Worm (Caenorhabditis elegans) whole organism, young adult: Measurements from ENCODE around the gene EEED8.3.

Source experiments
- B0261.1 ChIP-seq: sonication (generic microtip); optimal IDR thresholded peaks from 2 replicates; lab custom pipeline; 2016; ENCODE audit warnings: mild to moderate bottlenecking, missing genetic modification characterization, moderate library complexity, missing compliant biosample characterization
- C17E4.6 ChIP-seq: fragments of 200-800 bp; sonication (Bioruptor generic); IDR thresholded peaks from 2 replicates; pipeline ENCODE4 v1.3.6; 2022; ENCODE audit warnings: missing genetic modification reagents, missing genetic modification characterization, missing compliant biosample characterization
- F22D6.2 ChIP-seq: sonication (generic microtip); optimal IDR thresholded peaks from 2 replicates; lab custom pipeline; 2016; ENCODE audit warnings: mild to moderate bottlenecking, missing genetic modification characterization, missing compliant biosample characterization
- F33H1.4 ChIP-seq: fragments of 200-800 bp; sonication (Bioruptor generic); IDR thresholded peaks from 2 replicates; pipeline ENCODE4 v1.3.6; 2022; ENCODE audit warnings: missing genetic modification reagents, missing genetic modification characterization, missing compliant biosample characterization
- F37B4.10 ChIP-seq: fragments of 200-800 bp; sonication (Bioruptor generic); IDR thresholded peaks from 2 replicates; pipeline ENCODE4 v1.3.6; 2022; ENCODE audit warnings: missing genetic modification characterization, missing compliant biosample characterization
- F39B2.1 ChIP-seq: fragments of 200-800 bp; sonication (Bioruptor generic); IDR thresholded peaks from 2 replicates; pipeline ENCODE4 v1.3.6; 2022; ENCODE audit warnings: missing genetic modification reagents, missing genetic modification characterization, missing compliant biosample characterization
- F52B5.7 ChIP-seq: sonication (generic microtip); optimal IDR thresholded peaks from 2 replicates; lab custom pipeline; 2016; ENCODE audit warnings: mild to moderate bottlenecking, missing genetic modification characterization, missing compliant biosample characterization
- K11D2.4 ChIP-seq: fragments of 200-800 bp; sonication (Bioruptor generic); IDR thresholded peaks from 2 replicates; pipeline ENCODE4 v1.3.6; 2022; ENCODE audit warnings: missing genetic modification reagents, missing genetic modification characterization, missing compliant biosample characterization
- K12H6.12 ChIP-seq: fragments of 200-800 bp; sonication (Bioruptor generic); optimal IDR thresholded peaks from 2 replicates; lab custom pipeline; 2018; ENCODE audit warnings: mild to moderate bottlenecking, missing genetic modification characterization, missing compliant biosample characterization
- Y53F4B.3 ChIP-seq: fragments of 200-800 bp; sonication (Bioruptor generic); IDR thresholded peaks from 2 replicates; pipeline ENCODE4 v1.3.6; 2022; ENCODE audit warnings: missing genetic modification reagents, missing genetic modification characterization, missing compliant biosample characterization
- ZK185.1 ChIP-seq: sonication (generic microtip); optimal IDR thresholded peaks from 2 replicates; lab custom pipeline; 2016; ENCODE audit warnings: mild to moderate bottlenecking, missing genetic modification characterization, missing compliant biosample characterization; ENCODE audit not compliant: poor library complexity, severe bottlenecking
- akir-1 ChIP-seq: fragments of 200-800 bp; sonication (Bioruptor generic); optimal IDR thresholded peaks from 2 replicates; lab custom pipeline; 2018; ENCODE audit warnings: mild to moderate bottlenecking, missing genetic modification characterization, moderate library complexity, missing compliant biosample characterization
- ama-1 ChIP-seq, 3 experiments: fragments of 150-350 bp in 1 of 3; sonication (generic microtip) in 2 of 3; optimal IDR thresholded peaks; 2 replicates each; lab custom pipeline; 2014 to 2018; ENCODE audit warnings: missing biosample characterization in 2 of 3, missing genetic modification characterization in 2 of 3, missing genetic modification reagents in 2 of 3
- attf-3 ChIP-seq: fragments of 200-800 bp; sonication (Bioruptor generic); conservative IDR thresholded peaks from 2 replicates; pipeline ENCODE4 v1.3.6; 2022; ENCODE audit warnings: missing genetic modification reagents, missing genetic modification characterization, missing compliant biosample characterization
- attf-5 ChIP-seq: fragments of 200-800 bp; sonication (Bioruptor generic); optimal IDR thresholded peaks from 2 replicates; lab custom pipeline; 2018; ENCODE audit warnings: mild to moderate bottlenecking, missing genetic modification characterization, missing compliant biosample characterization
- attf-6 ChIP-seq: fragments of 200-800 bp; sonication (Bioruptor generic); IDR thresholded peaks from 2 replicates; pipeline ENCODE4 v1.3.6; 2022; ENCODE audit warnings: missing genetic modification reagents, missing genetic modification characterization, missing compliant biosample characterization
- bed-1 ChIP-seq: fragments of 200-800 bp; sonication (Bioruptor generic); IDR thresholded peaks from 2 replicates; pipeline ENCODE4 v1.3.6; 2022; ENCODE audit warnings: missing genetic modification reagents, missing genetic modification characterization, missing compliant biosample characterization
- bed-2 ChIP-seq: fragments of 200-800 bp; sonication (Bioruptor generic); IDR thresholded peaks from 2 replicates; pipeline ENCODE4 v1.3.6; 2022; ENCODE audit warnings: missing genetic modification reagents, missing genetic modification characterization, missing compliant biosample characterization
- ceh-27 ChIP-seq: fragments of 200-800 bp; sonication (Bioruptor generic); optimal IDR thresholded peaks from 2 replicates; lab custom pipeline; 2018; ENCODE audit warnings: mild to moderate bottlenecking, missing genetic modification characterization, moderate library complexity, missing compliant biosample characterization
- ceh-91 ChIP-seq: fragments of 200-800 bp; sonication (Bioruptor generic); IDR thresholded peaks from 2 replicates; pipeline ENCODE4 v1.3.6; 2022; ENCODE audit warnings: missing genetic modification reagents, missing genetic modification characterization, missing compliant biosample characterization
- dox-1 ChIP-seq: fragments of 200-800 bp; sonication (Bioruptor generic); IDR thresholded peaks from 2 replicates; pipeline ENCODE4 v1.3.6; 2022; ENCODE audit warnings: missing genetic modification reagents, missing genetic modification characterization, missing compliant biosample characterization
- egl-44 ChIP-seq: fragments of 200-800 bp; sonication (Bioruptor generic); IDR thresholded peaks from 2 replicates; pipeline ENCODE4 v1.3.6; 2022; ENCODE audit warnings: missing genetic modification reagents, missing genetic modification characterization, missing compliant biosample characterization
- ekl-4 ChIP-seq: fragments of 200-800 bp; sonication (Bioruptor generic); IDR thresholded peaks from 2 replicates; pipeline ENCODE4 v1.3.6; 2022; ENCODE audit warnings: missing genetic modification reagents, missing genetic modification characterization, missing compliant biosample characterization
- fkh-3 ChIP-seq: sonication (generic microtip); optimal IDR thresholded peaks from 2 replicates; lab custom pipeline; 2016; ENCODE audit warnings: mild to moderate bottlenecking, missing genetic modification characterization, missing compliant biosample characterization
- gei-17 ChIP-seq: fragments of 200-800 bp; sonication (Bioruptor generic); optimal IDR thresholded peaks from 2 replicates; lab custom pipeline; 2018; ENCODE audit warnings: mild to moderate bottlenecking, missing genetic modification characterization, missing compliant biosample characterization
- lin-26 ChIP-seq: fragments of 200-800 bp; sonication (Bioruptor generic); IDR thresholded peaks from 2 replicates; pipeline ENCODE4 v1.3.6; 2022; ENCODE audit warnings: missing genetic modification reagents, missing genetic modification characterization, missing compliant biosample characterization
- lin-54 ChIP-seq: fragments of 200-800 bp; sonication (Bioruptor generic); optimal IDR thresholded peaks from 2 replicates; lab custom pipeline; 2018; ENCODE audit warnings: mild to moderate bottlenecking, missing genetic modification characterization, missing compliant biosample characterization
- lsl-1 ChIP-seq: fragments of 200-800 bp; sonication (Bioruptor generic); optimal IDR thresholded peaks from 2 replicates; lab custom pipeline; 2018; ENCODE audit warnings: mild to moderate bottlenecking, missing genetic modification characterization, moderate library complexity, missing compliant biosample characterization
- madf-10 ChIP-seq: sonication (generic microtip); optimal IDR thresholded peaks from 2 replicates; lab custom pipeline; 2016; ENCODE audit warnings: mild to moderate bottlenecking, missing genetic modification characterization, missing compliant biosample characterization
- madf-3 ChIP-seq: fragments of 200-800 bp; sonication (Bioruptor generic); IDR thresholded peaks from 2 replicates; pipeline ENCODE4 v1.3.6; 2022; ENCODE audit warnings: missing genetic modification reagents, missing genetic modification characterization, missing compliant biosample characterization
- madf-6 ChIP-seq: fragments of 200-800 bp; sonication (Bioruptor generic); IDR thresholded peaks from 2 replicates; pipeline ENCODE4 v1.3.6; 2022; ENCODE audit warnings: missing genetic modification reagents, missing genetic modification characterization, missing compliant biosample characterization
- madf-8 ChIP-seq: fragments of 200-800 bp; sonication (Bioruptor generic); conservative IDR thresholded peaks from 2 replicates; pipeline ENCODE4 v1.3.6; 2022; ENCODE audit warnings: missing genetic modification reagents, missing genetic modification characterization, missing compliant biosample characterization
- pha-4 ChIP-seq: fragments of 150-350 bp; sonication (generic microtip); optimal IDR thresholded peaks from 2 replicates; lab custom pipeline; 2014; ENCODE audit warnings: missing biosample characterization, missing genetic modification reagents, missing genetic modification characterization
- rpc-1 ChIP-seq, 2 experiments: fragments of 150-350 bp in 1 of 2; sonication (generic microtip) in 1 of 2; optimal IDR thresholded peaks; 2 replicates each; lab custom pipeline; 2014 to 2018; ENCODE audit warnings: missing biosample characterization in 1 of 2, missing genetic modification characterization in 1 of 2, missing genetic modification reagents in 1 of 2, missing genotype in 1 of 2
- sdz-38 ChIP-seq: sonication (generic microtip); optimal IDR thresholded peaks from 2 replicates; lab custom pipeline; 2016; ENCODE audit warnings: missing genotype, missing genetic modification characterization, missing compliant biosample characterization
- snpc-1.3 ChIP-seq: sonication (generic microtip); optimal IDR thresholded peaks from 2 replicates; lab custom pipeline; 2017; ENCODE audit warnings: missing genetic modification characterization, mild to moderate bottlenecking, missing compliant biosample characterization, antibody characterized with exemption, moderate library complexity, missing genotype, missing genetic modification reagents; ENCODE audit not compliant: insufficient read depth
- snpc-3.4 ChIP-seq: sonication (generic microtip); optimal IDR thresholded peaks from 2 replicates; lab custom pipeline; 2017; ENCODE audit warnings: missing genetic modification characterization, mild to moderate bottlenecking, missing compliant biosample characterization, antibody characterized with exemption, moderate library complexity, missing genotype, missing genetic modification reagents
- sptf-2 ChIP-seq: fragments of 200-800 bp; sonication (Bioruptor generic); optimal IDR thresholded peaks from 2 replicates; lab custom pipeline; 2018; ENCODE audit warnings: mild to moderate bottlenecking, missing genetic modification characterization, missing compliant biosample characterization
- tlf-1 ChIP-seq: fragments of 200-800 bp; sonication (Bioruptor generic); optimal IDR thresholded peaks from 2 replicates; lab custom pipeline; 2018; ENCODE audit warnings: mild to moderate bottlenecking, missing genetic modification characterization, missing compliant biosample characterization
- xnd-1 ChIP-seq: sonication (generic microtip); optimal IDR thresholded peaks from 2 replicates; lab custom pipeline; 2016; ENCODE audit warnings: missing genotype, missing genetic modification reagents, missing genetic modification characterization, missing compliant biosample characterization
- ztf-18 ChIP-seq: sonication (generic microtip); optimal IDR thresholded peaks from 2 replicates; lab custom pipeline; 2016; ENCODE audit warnings: missing genotype, mild to moderate bottlenecking, missing genetic modification characterization, missing compliant biosample characterization
- ztf-22 ChIP-seq: fragments of 200-800 bp; sonication (Bioruptor generic); optimal IDR thresholded peaks from 2 replicates; lab custom pipeline; 2018; ENCODE audit warnings: mild to moderate bottlenecking, missing genetic modification characterization, moderate library complexity, missing compliant biosample characterization

The EEED8.3 gene

ce11 chrII:5414040-5414439 lies at the start of gene EEED8.3, which contains the start of gene EEED8.14:
TSS of gene EEED8.3 (plus strand) at chrII:5414276.
TSS of gene EEED8.14 (minus strand) at chrII:5414052.
- TF ChIP-seq K12H6.12 (no peak), F37B4.10 (GFP tag; lab: Robert Waterston, UW) (no peak), ztf-22 (GFP tag; lab: Kevin White, UChicago) (no peak), ZK185.1 (no peak), Y53F4B.3 (GFP tag; lab: Robert Waterston, UW) (no peak), F52B5.7 (tag; lab: Kevin White, UChicago) (no peak), gei-17 (no peak), K11D2.4 (GFP tag; lab: Robert Waterston, UW) (no peak), xnd-1 (peak; percentile 80), F39B2.1 (GFP tag; lab: Robert Waterston, UW) (no peak), attf-5 (no peak), attf-6 (GFP tag; lab: Robert Waterston, UW) (no peak), ceh-91 (no peak), pha-4 (tag; lab: Kevin White, UChicago) (no peak), lsl-1 (GFP tag; lab: Kevin White, UChicago) (peak; percentile 90), bed-1 (GFP tag; lab: Robert Waterston, UW) (no peak), attf-3 (no peak), ztf-18 (no peak), sdz-38 (tag; lab: Kevin White, UChicago) (no peak), madf-8 (GFP tag; lab: Robert Waterston, UW) (peak; percentile 61), C17E4.6 (GFP tag; lab: Robert Waterston, UW) (no peak), lin-54 (GFP tag; lab: Kevin White, UChicago) (peak; percentile 13), dox-1 (no peak), sptf-2 (no peak), F33H1.4 (GFP tag; lab: Robert Waterston, UW) (peak; percentile 85), madf-6 (GFP tag; lab: Robert Waterston, UW) (peak; percentile 80), snpc-1.3 (peak; percentile 0), lin-26 (GFP tag; lab: Robert Waterston, UW) (no peak), ama-1 (optimal IDR thresholded peaks at IDR 0.05; lab: Kevin White, UChicago) (no peak), ama-1 (GFP tag; optimal IDR thresholded peaks at IDR 0.05; lab: Kevin White, UChicago) (no peak), ekl-4 (GFP tag; lab: Robert Waterston, UW) (no peak), tlf-1 (no peak), bed-2 (no peak), egl-44 (GFP tag; lab: Robert Waterston, UW) (no peak), B0261.1 (tag; lab: Kevin White, UChicago) (no peak), ceh-27 (GFP tag; lab: Kevin White, UChicago) (no peak), snpc-3.4 (no peak), akir-1 (GFP tag; lab: Kevin White, UChicago) (no peak), madf-3 (no peak), F22D6.2 (tag; lab: Kevin White, UChicago) (no peak)

- TF ChIP-seq bed-2 (no peak), rpc-1 (optimal IDR thresholded peaks at IDR 0.05; lab: Kevin White, UChicago) (no peak), rpc-1 (tag; optimal IDR thresholded peaks at IDR 0.05; lab: Kevin White, UChicago) (no peak), fkh-3 (tag; lab: Kevin White, UChicago) (no peak), snpc-3.4 (no peak), madf-10 (tag; lab: Kevin White, UChicago) (no peak), F22D6.2 (tag; lab: Kevin White, UChicago) (no peak)
Measured at ce11 chrII:5364516-5364915, 49.6 kb upstream of the EEED8.3 start.
